Worm (Caenorhabditis elegans): ENCODE results near the gene Y38H6A.5.

- TF ChIP-seq nhr-237 (tag; optimal IDR thresholded peaks at IDR 0.05) (no peak), nhr-12 (tag; optimal IDR thresholded peaks at IDR 0.05) (no peak), ces-1 (GFP tag; optimal IDR thresholded peaks at IDR 0.05) (no peak), unc-39 (tag; optimal IDR thresholded peaks at IDR 0.05) (no peak), blmp-1 (tag; optimal IDR thresholded peaks at IDR 0.05) (no peak), nhr-76 (tag; optimal IDR thresholded peaks at IDR 0.05) (no peak), unc-62 (GFP tag; optimal IDR thresholded peaks at IDR 0.05) (no peak), elt-3 (tag; optimal IDR thresholded peaks at IDR 0.05) (no peak), lin-13 (tag; optimal IDR thresholded peaks at IDR 0.05) (no peak), ztf-11 (tag; optimal IDR thresholded peaks at IDR 0.05) (no peak), ceh-43 (GFP tag; optimal IDR thresholded peaks at IDR 0.05) (no peak), mab-5 (tag; optimal IDR thresholded peaks at IDR 0.05) (no peak)
These were observed 45.2 kb upstream of the Y38H6A.5 start, which contains the start of gene K02E2.6 for ce11 chrV:20380320-20380719.
